Fruit fly (Drosophila melanogaster): ENCODE data around the gene CG33725.

The CG33725 gene

dm6 chr3L:12490418-12491035 lies 8.1 kb downstream of the CG33725 start, which contains the start of gene CG10660 (continued):
- TF ChIP-seq h (GFP tag; optimal IDR thresholded peaks at IDR 0.05), result peak; percentile 94
- TF ChIP-seq Sp1 (GFP tag; optimal IDR thresholded peaks at IDR 0.05), result peak; percentile 88
- TF ChIP-seq CG32264 (GFP tag; optimal IDR thresholded peaks at IDR 0.05), result peak; percentile 90
- TF ChIP-seq ey (GFP tag; optimal IDR thresholded peaks at IDR 0.05), result peak; percentile 93
- TF ChIP-seq rgr (GFP tag; optimal IDR thresholded peaks at IDR 0.05), result peak; percentile 97
- TF ChIP-seq Myc (optimal IDR thresholded peaks at IDR 0.05), result no peak
- TF ChIP-seq Abd-B (GFP tag; optimal IDR thresholded peaks at IDR 0.05), result no peak
- peak; percentile 82 for TF ChIP-seq sv (GFP tag; optimal IDR thresholded peaks at IDR 0.05)
- TF ChIP-seq dmrt93B (GFP tag; optimal IDR thresholded peaks at IDR 0.05), result peak; percentile 52
- TF ChIP-seq jim (GFP tag; optimal IDR thresholded peaks at IDR 0.05), result no peak
- TF ChIP-seq Hr83 (GFP tag; optimal IDR thresholded peaks at IDR 0.05; ENCODE audit: poor library complexity, severe bottlenecking), result peak; percentile 35
- TF ChIP-seq dl (GFP tag; optimal IDR thresholded peaks at IDR 0.05; ENCODE audit: insufficient read depth in 1 of 2, partially characterized antibody in 2 of 2), result no peak

DNA sequence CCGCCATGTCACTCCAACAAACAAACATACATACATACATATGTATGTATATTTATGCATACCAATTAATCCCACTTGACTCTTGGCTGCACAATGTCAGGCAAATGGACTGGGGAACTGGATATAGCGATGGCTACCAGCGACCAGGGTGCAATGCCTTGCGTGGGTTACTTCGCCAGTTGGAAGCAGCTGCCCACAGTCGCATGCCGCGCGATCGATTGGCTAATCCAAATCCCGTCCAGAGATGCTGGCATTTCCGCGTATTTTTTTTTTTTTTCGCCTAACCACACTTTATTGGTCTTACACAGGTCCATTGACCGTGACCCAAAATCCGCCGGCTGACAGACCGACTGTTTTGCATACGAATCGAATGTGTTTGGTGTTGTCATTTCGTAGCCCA lies 11.9 kb downstream of the CG33725 start:
- no peak for TF ChIP-seq Abd-B (GFP tag; optimal IDR thresholded peaks at IDR 0.05)
- TF ChIP-seq psq (GFP tag; optimal IDR thresholded peaks at IDR 0.05), result no peak
- TF ChIP-seq fru (GFP tag; optimal IDR thresholded peaks at IDR 0.05), result no peak
- no peak for TF ChIP-seq sage (GFP tag; optimal IDR thresholded peaks at IDR 0.05)
- TF ChIP-seq Hnf4 (GFP tag; optimal IDR thresholded peaks at IDR 0.05), result no peak
- no peak for TF ChIP-seq N (GFP tag; optimal IDR thresholded peaks at IDR 0.05)
- no peak for TF ChIP-seq Hr83 (GFP tag; optimal IDR thresholded peaks at IDR 0.05; ENCODE audit: poor library complexity, severe bottlenecking)
- TF ChIP-seq dl (GFP tag; optimal IDR thresholded peaks at IDR 0.05; ENCODE audit: insufficient read depth in 1 of 2, partially characterized antibody in 2 of 2), result no peak
- TF ChIP-seq HLH106 (tag; optimal IDR thresholded peaks at IDR 0.05), result no peak
- no peak for TF ChIP-seq foxo (GFP tag; optimal IDR thresholded peaks at IDR 0.05)
- no peak for TF ChIP-seq dmrt93B (GFP tag; optimal IDR thresholded peaks at IDR 0.05)
- TF ChIP-seq Sp1 (GFP tag; optimal IDR thresholded peaks at IDR 0.05), result no peak
- TF ChIP-seq Rel (GFP tag; optimal IDR thresholded peaks at IDR 0.05), result no peak
- TF ChIP-seq Rel (tag; optimal IDR thresholded peaks at IDR 0.05), result no peak
- TF ChIP-seq Myc (optimal IDR thresholded peaks at IDR 0.05), result no peak
- TF ChIP-seq CG32264 (GFP tag; optimal IDR thresholded peaks at IDR 0.05), result no peak
- no peak for TF ChIP-seq woc (GFP tag; optimal IDR thresholded peaks at IDR 0.05)
- TF ChIP-seq GATAd (GFP tag; optimal IDR thresholded peaks at IDR 0.05), result no peak

dm6 chr3L:12495312-12495725 lies 12.9 kb downstream of the CG33725 start:
- no peak for TF ChIP-seq Dfd (GFP tag; optimal IDR thresholded peaks at IDR 0.05)
- TF ChIP-seq rgr (GFP tag; optimal IDR thresholded peaks at IDR 0.05), result peak; percentile 81
- TF ChIP-seq pan (optimal IDR thresholded peaks at IDR 0.05), result no peak
- TF ChIP-seq HLH106 (tag; optimal IDR thresholded peaks at IDR 0.05), result peak; percentile 90
- TF ChIP-seq CG9705 (GFP tag; optimal IDR thresholded peaks at IDR 0.05), result peak; percentile 81
- TF ChIP-seq lola (GFP tag; optimal IDR thresholded peaks at IDR 0.05), result no peak
- no peak for TF ChIP-seq brk (GFP tag; optimal IDR thresholded peaks at IDR 0.05)
- peak; percentile 70 for TF ChIP-seq sage (GFP tag; optimal IDR thresholded peaks at IDR 0.05)
- TF ChIP-seq jim (GFP tag; optimal IDR thresholded peaks at IDR 0.05), result no peak
- TF ChIP-seq dsf (GFP tag; optimal IDR thresholded peaks at IDR 0.05; ENCODE audit: borderline replicate concordance), result peak; percentile 18
- no peak for TF ChIP-seq Vsx2 (GFP tag; optimal IDR thresholded peaks at IDR 0.05; ENCODE audit: partially characterized antibody)
- peak; percentile 69 for TF ChIP-seq Hnf4 (GFP tag; optimal IDR thresholded peaks at IDR 0.05)
- TF ChIP-seq Abd-B (GFP tag; optimal IDR thresholded peaks at IDR 0.05), result no peak
- TF ChIP-seq Rel (GFP tag; optimal IDR thresholded peaks at IDR 0.05), result no peak
- TF ChIP-seq Rel (tag; optimal IDR thresholded peaks at IDR 0.05), result peak; percentile 49
- no peak for TF ChIP-seq CrebA (GFP tag; optimal IDR thresholded peaks at IDR 0.05; ENCODE audit: borderline replicate concordance)
- no peak for TF ChIP-seq Hr78 (GFP tag; optimal IDR thresholded peaks at IDR 0.05)
- TF ChIP-seq psq (GFP tag; optimal IDR thresholded peaks at IDR 0.05), result peak; percentile 81
- peak; percentile 3 for TF ChIP-seq Jra (GFP tag; optimal IDR thresholded peaks at IDR 0.05)
- TF ChIP-seq woc (GFP tag; optimal IDR thresholded peaks at IDR 0.05), result peak; percentile 83
- no peak for TF ChIP-seq GATAd (GFP tag; optimal IDR thresholded peaks at IDR 0.05)
- peak; percentile 88 for TF ChIP-seq h (GFP tag; optimal IDR thresholded peaks at IDR 0.05)
- peak in 1 of 2 experiments; percentile 87 for TF ChIP-seq foxo (GFP tag; optimal IDR thresholded peaks at IDR 0.05)
- TF ChIP-seq Sp1 (GFP tag; optimal IDR thresholded peaks at IDR 0.05), result peak; percentile 91
- TF ChIP-seq usp (GFP tag; optimal IDR thresholded peaks at IDR 0.05), result no peak
- no peak for TF ChIP-seq Dif (GFP tag; optimal IDR thresholded peaks at IDR 0.05; ENCODE audit: partially characterized antibody)
- TF ChIP-seq dl (GFP tag; optimal IDR thresholded peaks at IDR 0.05; ENCODE audit: insufficient read depth in 1 of 2, partially characterized antibody in 2 of 2), result no peak
- TF ChIP-seq tai (GFP tag; optimal IDR thresholded peaks at IDR 0.05), result no peak
- TF ChIP-seq N (GFP tag; optimal IDR thresholded peaks at IDR 0.05), result no peak
- peak; percentile 12 for TF ChIP-seq Mio (GFP tag; optimal IDR thresholded peaks at IDR 0.05)
- TF ChIP-seq Myc (optimal IDR thresholded peaks at IDR 0.05), result no peak
- peak; percentile 86 for TF ChIP-seq dmrt93B (GFP tag; optimal IDR thresholded peaks at IDR 0.05)
- TF ChIP-seq ey (GFP tag; optimal IDR thresholded peaks at IDR 0.05), result peak; percentile 87
- peak; percentile 82 for TF ChIP-seq br (GFP tag; optimal IDR thresholded peaks at IDR 0.05)
- peak; percentile 86 for TF ChIP-seq OdsH (GFP tag; optimal IDR thresholded peaks at IDR 0.05)
- peak; percentile 88 for TF ChIP-seq fru (GFP tag; optimal IDR thresholded peaks at IDR 0.05)
- no peak for TF ChIP-seq Hr83 (GFP tag; optimal IDR thresholded peaks at IDR 0.05; ENCODE audit: poor library complexity, severe bottlenecking)
- peak; percentile 57 for TF ChIP-seq CG32264 (GFP tag; optimal IDR thresholded peaks at IDR 0.05)
- no peak for TF ChIP-seq sv (GFP tag; optimal IDR thresholded peaks at IDR 0.05)
